Fruit fly (Drosophila melanogaster) whole organism, embryonic: ENCODE results near the gene eIF2alpha.

ENCODE experiments used
- CG10979 ChIP-seq: fragments of 200-800 bp; sonication (Bioruptor generic); optimal IDR thresholded peaks from 2 replicates; lab custom pipeline; 2018; ENCODE audit warnings: missing biosample characterization, mild to moderate bottlenecking, missing genetic modification characterization, moderate library complexity
- CG11456 ChIP-seq: fragments of 200-800 bp; sonication (Bioruptor generic); IDR thresholded peaks from 3 replicates; pipeline ENCODE4 v1.3.6; 2022; ENCODE audit warnings: missing biosample characterization, missing genetic modification characterization
- CG11695 ChIP-seq: fragments of 200-800 bp; sonication (Bioruptor generic); IDR thresholded peaks from 3 replicates; pipeline ENCODE4 v1.3.6; 2022; ENCODE audit warnings: missing biosample characterization, missing genetic modification characterization
- CG12071 ChIP-seq: fragments of 200-800 bp; sonication (Bioruptor generic); optimal IDR thresholded peaks from 3 replicates; lab custom pipeline; 2018; ENCODE audit warnings: missing biosample characterization, mild to moderate bottlenecking, missing genetic modification characterization
- CG12942 ChIP-seq: fragments of 200-800 bp; sonication (Bioruptor generic); optimal IDR thresholded peaks from 3 replicates; lab custom pipeline; 2016; ENCODE audit warnings: missing biosample characterization, missing genetic modification characterization
- CG15269 ChIP-seq: fragments of 200-800 bp; sonication (Bioruptor generic); optimal IDR thresholded peaks from 2 replicates; lab custom pipeline; 2018; ENCODE audit warnings: missing biosample characterization, mild to moderate bottlenecking, missing genetic modification characterization, moderate library complexity
- CG15601 ChIP-seq: fragments of 200-800 bp; sonication (Bioruptor generic); optimal IDR thresholded peaks from 3 replicates; lab custom pipeline; 2019; ENCODE audit warnings: missing biosample characterization, mild to moderate bottlenecking, missing genetic modification characterization, moderate library complexity
- CG1603 ChIP-seq: fragments of 200-800 bp; sonication (Bioruptor generic); optimal IDR thresholded peaks from 2 replicates; lab custom pipeline; 2019; ENCODE audit warnings: missing biosample characterization, mild to moderate bottlenecking, missing genetic modification characterization, moderate library complexity
- CG17328 ChIP-seq: fragments of 200-800 bp; sonication (Bioruptor generic); IDR thresholded peaks from 2 replicates; pipeline ENCODE4 v1.3.6; 2022; ENCODE audit warnings: missing biosample characterization, missing genetic modification characterization
- CG17359 ChIP-seq: fragments of 200-800 bp; sonication (Bioruptor generic); optimal IDR thresholded peaks from 3 replicates; lab custom pipeline; 2018; ENCODE audit warnings: missing biosample characterization, mild to moderate bottlenecking, missing genetic modification characterization, moderate library complexity
- CG18599 ChIP-seq: fragments of 200-800 bp; sonication (Bioruptor generic); optimal IDR thresholded peaks from 3 replicates; lab custom pipeline; 2017; ENCODE audit warnings: missing biosample characterization, missing genetic modification characterization, mild to moderate bottlenecking, moderate library complexity, missing genetic modification reagents
- CG30403 ChIP-seq: fragments of 200-800 bp; sonication (Bioruptor generic); optimal IDR thresholded peaks from 3 replicates; lab custom pipeline; 2016; ENCODE audit warnings: missing biosample characterization, missing genetic modification characterization
- CG3065 ChIP-seq: fragments of 200-800 bp; sonication (Bioruptor generic); optimal IDR thresholded peaks from 2 replicates; lab custom pipeline; 2016; ENCODE audit warnings: missing biosample characterization, missing genetic modification characterization
- CG31224 ChIP-seq: fragments of 200-800 bp; sonication (Bioruptor generic); IDR thresholded peaks from 2 replicates; pipeline ENCODE4 v1.3.6; 2022; ENCODE audit warnings: missing biosample characterization, missing genetic modification characterization
- CG31365 ChIP-seq: fragments of 200-800 bp; sonication (Bioruptor generic); optimal IDR thresholded peaks from 2 replicates; lab custom pipeline; 2018; ENCODE audit warnings: missing biosample characterization, mild to moderate bottlenecking, missing genetic modification characterization
- CG32767 ChIP-seq: fragments of 200-800 bp; sonication (Bioruptor generic); IDR thresholded peaks from 2 replicates; pipeline ENCODE4 v1.3.6; 2022; ENCODE audit warnings: missing biosample characterization, missing genetic modification characterization
- CG7987 ChIP-seq: fragments of 200-800 bp; sonication (Bioruptor generic); optimal IDR thresholded peaks from 2 replicates; lab custom pipeline; 2018; ENCODE audit warnings: missing biosample characterization, mild to moderate bottlenecking, missing genetic modification characterization, moderate library complexity
- CG9817 ChIP-seq: fragments of 200-800 bp; sonication (Bioruptor generic); optimal IDR thresholded peaks from 2 replicates; lab custom pipeline; 2018; ENCODE audit warnings: missing biosample characterization, mild to moderate bottlenecking, missing genetic modification characterization, moderate library complexity
- D ChIP-seq, 2 experiments: fragments of 200-800 bp in 1 of 2; fragments of >200 bp in 1 of 2; sonication (Bioruptor generic) in 1 of 2; optimal IDR thresholded peaks; 2 replicates in 1 of 2; 3 replicates in 1 of 2; lab custom pipeline; 2017; ENCODE audit warnings: mild to moderate bottlenecking in 1 of 2, missing biosample characterization in 1 of 2, missing genetic modification characterization in 1 of 2, missing genetic modification reagents in 1 of 2
- D19A ChIP-seq: fragments of 200-800 bp; optimal IDR thresholded peaks from 3 replicates; lab custom pipeline; 2019; ENCODE audit warnings: missing biosample characterization, mild to moderate bottlenecking, missing genetic modification characterization, moderate library complexity
- HLH3B ChIP-seq: fragments of 200-800 bp; sonication (Bioruptor generic); IDR thresholded peaks from 2 replicates; pipeline ENCODE4 v1.3.6; 2022; ENCODE audit warnings: missing biosample characterization, missing genetic modification characterization
- HmgZ ChIP-seq: fragments of 200-800 bp; sonication (Bioruptor generic); optimal IDR thresholded peaks from 2 replicates; lab custom pipeline; 2018; ENCODE audit warnings: missing biosample characterization, mild to moderate bottlenecking, missing genetic modification characterization
- Hr39 ChIP-seq: fragments of >200 bp; optimal IDR thresholded peaks from 2 replicates; lab custom pipeline; 2017
- Kr ChIP-seq: fragments of 200-800 bp; sonication (Bioruptor generic); optimal IDR thresholded peaks from 2 replicates; lab custom pipeline; 2017; ENCODE audit warnings: missing biosample characterization, mild to moderate bottlenecking, missing genetic modification characterization
- Mad ChIP-seq: fragments of 200-800 bp; sonication (Bioruptor generic); optimal IDR thresholded peaks from 2 replicates; lab custom pipeline; 2016; ENCODE audit warnings: missing biosample characterization, missing genetic modification characterization
- Rx ChIP-seq: fragments of 200-800 bp; sonication (Bioruptor generic); IDR thresholded peaks from 2 replicates; pipeline ENCODE4 v1.3.6; 2022; ENCODE audit warnings: missing biosample characterization, missing genetic modification characterization
- Scr ChIP-seq: fragments of 200-800 bp; sonication (Bioruptor generic); IDR thresholded peaks from 2 replicates; pipeline ENCODE4 v1.3.6; 2022; ENCODE audit warnings: missing biosample characterization, missing genetic modification characterization; ENCODE audit not compliant: partially characterized antibody
- Sox100B ChIP-seq: fragments of 200-800 bp; sonication (Bioruptor generic); optimal IDR thresholded peaks from 3 replicates; lab custom pipeline; 2018; ENCODE audit warnings: missing biosample characterization, mild to moderate bottlenecking, missing genetic modification characterization
- Xrp1 ChIP-seq: fragments of 200-800 bp; sonication (Bioruptor generic); IDR thresholded peaks from 2 replicates; pipeline ENCODE4 v1.3.6; 2022; ENCODE audit warnings: missing biosample characterization, missing genetic modification characterization
- ara ChIP-seq: fragments of 200-800 bp; sonication (Bioruptor generic); IDR thresholded peaks from 2 replicates; pipeline ENCODE4 v1.3.6; 2022; ENCODE audit warnings: missing biosample characterization, missing genetic modification characterization
- az2 ChIP-seq: fragments of 200-800 bp; sonication (Bioruptor generic); optimal IDR thresholded peaks from 3 replicates; lab custom pipeline; 2016; ENCODE audit warnings: missing biosample characterization, missing genetic modification characterization
- chinmo ChIP-seq: fragments of 200-800 bp; sonication (Bioruptor generic); IDR thresholded peaks from 4 replicates; pipeline ENCODE4 v1.3.6; 2022; ENCODE audit warnings: missing biosample characterization, missing genetic modification characterization; ENCODE audit not compliant: partially characterized antibody
- chn ChIP-seq: fragments of 200-800 bp; sonication (Bioruptor generic); optimal IDR thresholded peaks from 2 replicates; lab custom pipeline; 2016; ENCODE audit warnings: missing biosample characterization, missing genetic modification characterization
- ci ChIP-seq: fragments of 200-800 bp; sonication (Bioruptor generic); IDR thresholded peaks from 3 replicates; pipeline ENCODE4 v1.3.6; 2022; ENCODE audit warnings: missing biosample characterization, missing genetic modification characterization
- fd3F ChIP-seq: fragments of 200-800 bp; sonication (Bioruptor generic); optimal IDR thresholded peaks from 2 replicates; lab custom pipeline; 2018; ENCODE audit warnings: missing biosample characterization, mild to moderate bottlenecking, missing genetic modification characterization, moderate library complexity
- gcm2 ChIP-seq: fragments of 200-800 bp; sonication (Bioruptor generic); optimal IDR thresholded peaks from 2 replicates; lab custom pipeline; 2016; ENCODE audit warnings: missing biosample characterization, missing genetic modification characterization
- grn ChIP-seq: fragments of 200-800 bp; sonication (Bioruptor generic); optimal IDR thresholded peaks from 3 replicates; lab custom pipeline; 2017; ENCODE audit warnings: missing biosample characterization, missing genetic modification characterization
- ken ChIP-seq: fragments of 200-800 bp; sonication (Bioruptor generic); IDR thresholded peaks from 3 replicates; pipeline ENCODE4 v1.3.6; 2022; ENCODE audit warnings: missing biosample characterization, missing genetic modification characterization
- pan ChIP-seq, 4 experiments: fragments of >200 bp in 3 of 4; fragments of 200-800 bp in 1 of 4; sonication (Bioruptor generic) in 1 of 4; optimal IDR thresholded peaks in 3 of 4; IDR thresholded peaks in 1 of 4; 2 replicates each; pipeline versions ENCODE4 v1.3.6 to Lab custom; 2017 to 2022; ENCODE audit warnings: missing biosample characterization in 2 of 4, missing genetic modification characterization in 2 of 4, mixed read lengths in 1 of 4
- pfk ChIP-seq: fragments of 200-800 bp; sonication (Bioruptor generic); optimal IDR thresholded peaks from 2 replicates; lab custom pipeline; 2018; ENCODE audit warnings: missing biosample characterization, mild to moderate bottlenecking, missing genetic modification characterization, moderate library complexity
- pzg ChIP-seq: fragments of 200-800 bp; sonication (Bioruptor generic); optimal IDR thresholded peaks from 3 replicates; lab custom pipeline; 2018; ENCODE audit warnings: missing biosample characterization, mild to moderate bottlenecking, missing genetic modification characterization, moderate library complexity
- repo ChIP-seq: fragments of 200-800 bp; sonication (Bioruptor generic); optimal IDR thresholded peaks from 2 replicates; lab custom pipeline; 2016; ENCODE audit warnings: missing biosample characterization, missing genetic modification characterization
- slbo ChIP-seq: fragments of 200-800 bp; sonication (Bioruptor generic); IDR thresholded peaks from 2 replicates; pipeline ENCODE4 v1.3.6; 2022; ENCODE audit warnings: missing biosample characterization, missing genetic modification characterization
- sqz ChIP-seq: fragments of 200-800 bp; sonication (Bioruptor generic); optimal IDR thresholded peaks from 3 replicates; lab custom pipeline; 2018; ENCODE audit warnings: missing biosample characterization, mild to moderate bottlenecking, missing genetic modification characterization
- tup ChIP-seq: fragments of 200-800 bp; sonication (Bioruptor generic); optimal IDR thresholded peaks from 2 replicates; lab custom pipeline; 2016; ENCODE audit warnings: missing biosample characterization, mild to moderate bottlenecking, missing genetic modification characterization, moderate library complexity
- vvl ChIP-seq: fragments of 200-800 bp; sonication (Bioruptor generic); IDR thresholded peaks from 2 replicates; pipeline ENCODE4 v1.3.6; 2022; ENCODE audit warnings: missing biosample characterization, missing genetic modification characterization

eIF2alpha gene

DNA sequence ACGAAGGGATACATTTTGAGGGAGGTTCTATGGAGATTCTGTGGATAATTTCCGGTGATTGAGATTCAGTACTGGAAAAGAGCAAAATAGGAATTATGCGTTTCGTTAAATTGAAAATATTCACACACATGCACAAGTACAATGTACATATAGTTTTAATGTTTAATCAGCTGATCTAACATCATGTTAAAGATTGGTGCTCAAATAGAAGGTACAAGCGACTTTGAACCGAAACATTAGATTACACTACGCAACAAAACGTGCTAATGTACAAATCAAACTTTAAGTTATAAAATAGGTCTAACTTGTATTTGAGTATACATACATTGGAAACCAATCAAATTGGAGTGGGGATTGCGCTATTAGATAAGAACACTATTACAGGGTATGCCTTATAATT lies 26.7 kb downstream of the eIF2alpha start (continued):
- TF ChIP-seq CG32767 (GFP tag; lab: Robert Waterston, UW) (no peak), HLH3B (0 out of 2 replicates have a peak, but pooled peaks have one; percentile 16), CG18599 (GFP tag; lab: Kevin White, UChicago) (peak; percentile 49), Rx (GFP tag; lab: Robert Waterston, UW) (no peak), Mad (no peak), CG7987 (peak; percentile 35), pfk (no peak), CG3065 (no peak), pan (optimal IDR thresholded peaks at IDR 0.05; lab: Kevin White, UChicago) (no peak), pan (GFP tag; optimal IDR thresholded peaks at IDR 0.05 in 1 of 2, IDR thresholded peaks at IDR 0.05 in 1 of 2) (peak in 1 of 2 experiments; percentile 14), CG31365 (tag; lab: Kevin White, UChicago) (peak; percentile 8), pzg (GFP tag; lab: Kevin White, UChicago) (no peak), Xrp1 (GFP tag; lab: Robert Waterston, UW) (no peak), fd3F (GFP tag; lab: Kevin White, UChicago) (peak; percentile 10), CG1603 (peak; percentile 11)

DNA sequence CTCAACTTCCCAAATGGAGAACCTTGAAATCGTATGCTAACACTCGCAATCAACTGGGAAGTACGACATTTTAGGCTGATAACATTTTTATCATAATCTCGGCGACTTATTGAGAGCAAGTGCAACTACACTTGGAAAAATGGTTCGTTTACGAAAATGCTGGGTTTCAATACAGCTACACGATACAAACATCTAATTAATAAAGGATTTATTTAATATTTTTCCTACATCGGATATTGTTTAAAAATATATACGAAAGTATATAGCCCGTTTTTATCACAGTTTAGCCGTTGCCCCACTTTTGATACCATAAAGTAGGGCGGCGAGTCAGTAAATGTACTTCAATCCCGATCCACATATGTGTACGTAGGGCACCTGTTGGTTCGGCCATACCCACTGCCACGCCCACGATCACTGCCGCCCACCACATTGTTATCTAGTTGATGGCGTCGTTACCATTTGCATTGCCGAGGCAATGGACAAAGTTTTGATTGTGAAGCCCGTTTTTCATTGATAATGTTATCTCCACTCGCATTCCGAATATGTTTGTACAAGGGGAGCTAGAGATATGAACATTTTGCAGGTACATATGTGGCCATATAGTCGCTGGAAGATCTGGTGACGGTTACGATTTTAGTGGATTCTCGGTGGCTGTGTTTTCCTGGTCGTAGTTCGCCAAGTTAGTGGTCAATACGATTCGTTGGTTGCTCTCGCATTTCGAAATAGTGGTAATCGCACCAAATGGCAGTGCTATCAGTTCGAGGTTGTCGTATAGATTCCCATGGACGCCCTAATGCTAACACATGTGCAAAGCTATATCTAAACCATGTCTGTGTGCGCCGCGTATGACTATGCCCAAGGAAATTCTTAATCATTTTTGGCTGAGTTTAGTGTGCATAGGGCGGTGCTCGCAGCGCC lies 32.1 kb downstream of the eIF2alpha start, which contains the start of gene Traf-like:
TSS of gene Traf-like (plus strand) at position 596 of the 918 bp plus-strand sequence.
- TF ChIP-seq HmgZ (tag; lab: Kevin White, UChicago) (peak; percentile 11), D (optimal IDR thresholded peaks at IDR 0.05; lab: Kevin White, UChicago) (no peak), D (GFP tag; optimal IDR thresholded peaks at IDR 0.05; lab: Kevin White, UChicago) (no peak), Sox100B (GFP tag; lab: Kevin White, UChicago) (peak; percentile 2), chn (no peak), Hr39 (lab: Kevin White, UChicago) (no peak), az2 (GFP tag; lab: Kevin White, UChicago) (no peak), CG12942 (GFP tag; lab: Kevin White, UChicago) (no peak), CG11456 (no peak), grn (GFP tag; lab: Kevin White, UChicago) (peak; percentile 41), Xrp1 (GFP tag; lab: Robert Waterston, UW) (peak; percentile 32; the same call in 1 of the 2 replicates), Kr (no peak), CG9817 (tag; lab: Kevin White, UChicago) (peak; percentile 5), CG12071 (GFP tag; lab: Kevin White, UChicago) (no peak), ci (GFP tag; lab: Robert Waterston, UW) (peak; percentile 58; the same call in 2 of the 3 replicates), slbo (no peak), D19A (tag; lab: Kevin White, UChicago) (peak; percentile 44), tup (no peak), gcm2 (no peak), CG15601 (peak; percentile 13), CG31224 (GFP tag; lab: Robert Waterston, UW) (no peak), CG15269 (tag; lab: Kevin White, UChicago) (peak; percentile 23), CG17328 (GFP tag; lab: Robert Waterston, UW) (peak; percentile 11; the same call in 1 of the 2 replicates), ara (GFP tag; lab: Robert Waterston, UW) (no peak), ken (GFP tag; lab: Robert Waterston, UW) (0 out of 3 replicates have a peak, but pooled peaks have one; percentile 32), sqz (no peak), vvl (GFP tag; lab: Robert Waterston, UW) (peak; percentile 24; the same call in 1 of the 2 replicates), CG11695 (GFP tag; lab: Robert Waterston, UW) (0 out of 3 replicates have a peak, but pooled peaks have one; percentile 38), CG1603 (peak; percentile 48), CG30403 (GFP tag; lab: Kevin White, UChicago) (peak; percentile 5), repo (no peak), Scr (GFP tag; lab: Robert Waterston, UW) (no peak), chinmo (0 out of 4 replicates have a peak, but pooled peaks have one; percentile 26), CG10979 (tag; lab: Kevin White, UChicago) (peak; percentile 10), CG17359 (peak; percentile 49)
